Worm (Caenorhabditis elegans): Measurements from ENCODE around the gene ZK742.7.

DNA sequence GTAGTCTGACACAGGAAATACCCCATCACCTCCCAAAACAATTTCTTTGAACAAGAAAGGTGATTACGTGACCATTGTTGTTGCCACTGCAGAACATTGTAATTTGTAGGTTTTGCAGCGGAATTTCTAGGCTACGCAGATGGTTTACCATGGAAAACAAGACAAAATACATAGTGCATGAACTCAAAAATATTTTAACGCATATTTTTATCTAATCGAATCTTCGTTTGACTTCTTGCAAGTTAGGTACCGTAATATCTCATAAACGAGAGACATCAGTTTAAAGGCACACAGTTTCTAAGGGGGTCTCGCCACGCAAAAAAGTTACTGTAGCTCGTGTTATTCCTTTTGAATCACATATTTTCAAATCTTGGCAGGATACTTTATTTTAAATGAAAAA lies 19.2 kb upstream of the ZK742.7 start:
- TF ChIP-seq nhr-28 (tag; optimal IDR thresholded peaks at IDR 0.05) (no peak), ZK546.5 (tag; optimal IDR thresholded peaks at IDR 0.05) (no peak), elt-2 (tag; optimal IDR thresholded peaks at IDR 0.05) (no peak)
